Fruit fly (Drosophila melanogaster) whole organism, pupa: ENCODE measurements around the gene C1GalTA.
A peak's percentile ranks its signal among the peaks of the same experiment; 100 is the strongest.

ENCODE experiments used
- CG10348 ChIP-seq: fragments of 200-800 bp; sonication (Bioruptor generic); IDR thresholded peaks from 2 replicates; pipeline ENCODE4 v1.3.6; 2022; ENCODE audit warnings: missing biosample characterization, missing genetic modification characterization
- CG14655 ChIP-seq: fragments of 200-800 bp; sonication (Bioruptor generic); optimal IDR thresholded peaks from 3 replicates; lab custom pipeline; 2017; ENCODE audit warnings: mild to moderate bottlenecking, missing biosample characterization, missing genetic modification reagents, missing genetic modification characterization
- CG8159 ChIP-seq: fragments of 200-800 bp; sonication (Bioruptor generic); optimal IDR thresholded peaks from 3 replicates; lab custom pipeline; 2018; ENCODE audit warnings: missing biosample characterization, mild to moderate bottlenecking, missing genetic modification characterization, moderate library complexity
- CG9948 ChIP-seq: fragments of 200-800 bp; sonication (Bioruptor generic); optimal IDR thresholded peaks from 2 replicates; lab custom pipeline; 2018; ENCODE audit warnings: missing biosample characterization, mild to moderate bottlenecking, missing genetic modification characterization, moderate library complexity
- EcR ChIP-seq: fragments of 200-800 bp; sonication (Bioruptor generic); optimal IDR thresholded peaks from 3 replicates; lab custom pipeline; 2019; ENCODE audit warnings: missing biosample characterization, missing genetic modification characterization, mild to moderate bottlenecking, moderate library complexity, missing genetic modification reagents
- Ets98B ChIP-seq: fragments of 200-800 bp; sonication (Bioruptor generic); IDR thresholded peaks from 2 replicates; pipeline ENCODE4 v1.3.6; 2022; ENCODE audit warnings: missing biosample characterization, missing genetic modification characterization
- Snoo ChIP-seq: fragments of 200-800 bp; sonication (Bioruptor generic); optimal IDR thresholded peaks from 3 replicates; lab custom pipeline; 2017; ENCODE audit warnings: missing biosample characterization, mild to moderate bottlenecking, missing genetic modification characterization, inconsistent platforms
- fd96Ca ChIP-seq: fragments of 200-800 bp; sonication (Bioruptor generic); IDR thresholded peaks from 3 replicates; pipeline ENCODE4 v1.3.6; 2022; ENCODE audit warnings: missing biosample characterization, missing genetic modification characterization

- peak; percentile 84 for TF ChIP-seq CG10348 (GFP tag; lab: Robert Waterston, UW)
- peak; percentile 65; the same call in 1 of the 3 replicates for TF ChIP-seq fd96Ca (GFP tag; lab: Robert Waterston, UW)
- peak; percentile 88 for TF ChIP-seq Snoo (tag; lab: Kevin White, UChicago)
- peak; percentile 86 for TF ChIP-seq CG14655 (GFP tag; lab: Kevin White, UChicago)
- TF ChIP-seq CG8159 = peak; percentile 85
- TF ChIP-seq CG9948 (tag; lab: Kevin White, UChicago) = peak; percentile 82
- no peak for TF ChIP-seq EcR
- TF ChIP-seq Ets98B = peak; percentile 95
Observed at dm6 chr2L:8958046-8958497, 7.1 kb upstream of the C1GalTA start.
